Worm (Caenorhabditis elegans) whole organism, L4 larva: ENCODE measurements around the gene F54F7.6.

Experiments
- F37D6.2 ChIP-seq: sonication (generic microtip); optimal IDR thresholded peaks from 2 replicates; lab custom pipeline; 2016; ENCODE audit warnings: mild to moderate bottlenecking, missing genetic modification characterization, missing compliant biosample characterization
- F44E2.7 ChIP-seq: fragments of 200-800 bp; sonication (Bioruptor generic); IDR thresholded peaks from 2 replicates; pipeline ENCODE4 v2.1.2; 2022; ENCODE audit warnings: missing genetic modification characterization, missing compliant biosample characterization
- F49E8.2 ChIP-seq: sonication (generic microtip); optimal IDR thresholded peaks from 2 replicates; lab custom pipeline; 2016; ENCODE audit warnings: missing compliant biosample characterization, mild to moderate bottlenecking, missing genetic modification characterization, borderline replicate concordance
- T20F7.1 ChIP-seq: fragments of 200-800 bp; sonication (Bioruptor generic); optimal IDR thresholded peaks from 2 replicates; lab custom pipeline; 2018; ENCODE audit warnings: mild to moderate bottlenecking, missing genetic modification characterization, missing compliant biosample characterization
- T26A8.4 ChIP-seq: fragments of 200-800 bp; sonication (Bioruptor generic); IDR thresholded peaks from 2 replicates; pipeline ENCODE4 v1.3.6; 2022; ENCODE audit warnings: missing genetic modification characterization, missing compliant biosample characterization
- Y48G9A.11 ChIP-seq: fragments of 200-800 bp; sonication (Bioruptor generic); IDR thresholded peaks from 2 replicates; pipeline ENCODE4 v1.3.6; 2022; ENCODE audit warnings: missing genetic modification reagents, missing genetic modification characterization, missing compliant biosample characterization
- Y75B8A.6 ChIP-seq: fragments of 200-800 bp; sonication (Bioruptor generic); IDR thresholded peaks from 2 replicates; pipeline ENCODE4 v1.3.6; 2022; ENCODE audit warnings: missing genetic modification reagents, missing genetic modification characterization, missing compliant biosample characterization
- ZK337.2 ChIP-seq: fragments of 200-800 bp; sonication (Bioruptor generic); IDR thresholded peaks from 2 replicates; pipeline ENCODE4 v1.3.6; 2022; ENCODE audit warnings: missing genetic modification reagents, missing genetic modification characterization, missing compliant biosample characterization
- aha-1 ChIP-seq: fragments of 150-350 bp; peaks from one replicate; lab custom pipeline; 2014; ENCODE audit warnings: missing biosample characterization, missing genetic modification characterization
- ama-1 ChIP-seq: fragments of 150-350 bp; optimal IDR thresholded peaks from 2 replicates; lab custom pipeline; 2014; ENCODE audit warnings: inconsistent platforms, mixed read lengths
- arid-1 ChIP-seq: fragments of 200-800 bp; sonication (Bioruptor generic); conservative IDR thresholded peaks from 2 replicates; pipeline ENCODE4 v1.3.6; 2022; ENCODE audit warnings: missing genetic modification reagents, missing genetic modification characterization, missing compliant biosample characterization
- ceh-20 ChIP-seq: fragments of 200-800 bp; sonication (Bioruptor generic); IDR thresholded peaks from 2 replicates; pipeline ENCODE4 v1.3.6; 2022; ENCODE audit warnings: missing genetic modification reagents, missing genetic modification characterization, missing compliant biosample characterization
- ceh-44 ChIP-seq: fragments of 200-800 bp; sonication (Bioruptor generic); IDR thresholded peaks from 2 replicates; pipeline ENCODE4 v1.3.6; 2022; ENCODE audit warnings: missing genetic modification reagents, missing genetic modification characterization, missing compliant biosample characterization
- cey-2 ChIP-seq: sonication (generic microtip); optimal IDR thresholded peaks from 3 replicates; lab custom pipeline; 2017; ENCODE audit warnings: missing genetic modification characterization, mild to moderate bottlenecking, missing compliant biosample characterization, antibody characterized with exemption, borderline replicate concordance; ENCODE audit not compliant: insufficient read depth
- ctbp-1 ChIP-seq: fragments of 200-800 bp; sonication (Bioruptor generic); IDR thresholded peaks from 2 replicates; pipeline ENCODE4 v1.3.6; 2022; ENCODE audit warnings: missing genetic modification reagents, missing genetic modification characterization, missing compliant biosample characterization
- daf-16 ChIP-seq, 3 experiments: sonication (generic microtip); optimal IDR thresholded peaks; 2 replicates each; lab custom pipeline; 2016 to 2017; ENCODE audit warnings: missing genetic modification characterization in 3 of 3, missing genetic modification reagents in 3 of 3, mild to moderate bottlenecking in 2 of 3, missing compliant biosample characterization in 2 of 3, missing biosample characterization in 1 of 3, moderate library complexity in 1 of 3
- daf-8 ChIP-seq: fragments of 200-800 bp; sonication (Bioruptor generic); IDR thresholded peaks from 2 replicates; pipeline ENCODE4 v1.3.6; 2022; ENCODE audit warnings: missing genetic modification characterization, missing compliant biosample characterization
- dmd-8 ChIP-seq: fragments of 200-800 bp; sonication (Bioruptor generic); IDR thresholded peaks from 2 replicates; pipeline ENCODE4 v1.3.6; 2022; ENCODE audit warnings: missing genetic modification characterization, missing compliant biosample characterization
- dmd-9 ChIP-seq: fragments of 200-800 bp; sonication (Bioruptor generic); IDR thresholded peaks from 2 replicates; pipeline ENCODE4 v1.3.6; 2022; ENCODE audit warnings: missing genetic modification reagents, missing genetic modification characterization, missing compliant biosample characterization
- egl-27 ChIP-seq: sonication (generic microtip); optimal IDR thresholded peaks from 3 replicates; lab custom pipeline; 2017; ENCODE audit warnings: missing biosample characterization, missing genetic modification reagents, missing genetic modification characterization
- fos-1 ChIP-seq: fragments of 150-350 bp; optimal IDR thresholded peaks from 2 replicates; lab custom pipeline; 2014; ENCODE audit warnings: missing biosample characterization, missing genetic modification characterization
- hlh-11 ChIP-seq: fragments of 200-800 bp; sonication (Bioruptor generic); optimal IDR thresholded peaks from 2 replicates; lab custom pipeline; 2018; ENCODE audit warnings: mild to moderate bottlenecking, missing genetic modification characterization, missing compliant biosample characterization
- hlh-30 ChIP-seq: sonication (generic microtip); optimal IDR thresholded peaks from 2 replicates; lab custom pipeline; 2017; ENCODE audit warnings: antibody characterized with exemption, mild to moderate bottlenecking, missing genetic modification characterization, missing compliant biosample characterization; ENCODE audit not compliant: insufficient read depth
- jun-1 ChIP-seq: fragments of 150-350 bp; optimal IDR thresholded peaks from 2 replicates; lab custom pipeline; 2014; ENCODE audit warnings: missing biosample characterization, missing genetic modification reagents, missing genetic modification characterization
- lim-7 ChIP-seq: fragments of 200-800 bp; sonication (Bioruptor generic); IDR thresholded peaks from 2 replicates; pipeline ENCODE4 v1.3.6; 2022; ENCODE audit warnings: missing genetic modification characterization, missing compliant biosample characterization
- lin-1 ChIP-seq: fragments of 200-800 bp; sonication (Bioruptor generic); IDR thresholded peaks from 2 replicates; pipeline ENCODE4 v1.3.6; 2022; ENCODE audit warnings: missing genetic modification reagents, missing genetic modification characterization, missing compliant biosample characterization
- lin-13 ChIP-seq: fragments of 150-350 bp; optimal IDR thresholded peaks from 2 replicates; lab custom pipeline; 2014; ENCODE audit warnings: missing biosample characterization, missing genetic modification reagents, missing genetic modification characterization
- lin-39 ChIP-seq: fragments of 150-350 bp; optimal IDR thresholded peaks from 2 replicates; lab custom pipeline; 2014; ENCODE audit warnings: missing biosample characterization, missing genetic modification reagents, missing genetic modification characterization
- lir-3 ChIP-seq: sonication (generic microtip); optimal IDR thresholded peaks from 2 replicates; lab custom pipeline; 2016; ENCODE audit warnings: mild to moderate bottlenecking, missing genetic modification characterization, missing compliant biosample characterization
- mdl-1 ChIP-seq, 2 experiments: fragments of 150-350 bp in 1 of 2; sonication (generic microtip) in 1 of 2; optimal IDR thresholded peaks; 2 replicates each; lab custom pipeline; 2014 to 2017; ENCODE audit warnings: missing biosample characterization in 2 of 2, missing genetic modification characterization in 2 of 2
- mdt-29 ChIP-seq: fragments of 200-800 bp; sonication (Bioruptor generic); IDR thresholded peaks from 2 replicates; pipeline ENCODE4 v1.3.6; 2022; ENCODE audit warnings: missing genetic modification reagents, missing genetic modification characterization, missing compliant biosample characterization
- mep-1 ChIP-seq: fragments of 150-350 bp; sonication (generic microtip); optimal IDR thresholded peaks from 3 replicates; lab custom pipeline; 2014; ENCODE audit warnings: missing biosample characterization, missing genetic modification characterization
- nhr-102 ChIP-seq: sonication (generic microtip); optimal IDR thresholded peaks from 2 replicates; lab custom pipeline; 2016; ENCODE audit warnings: mild to moderate bottlenecking, missing genetic modification characterization, moderate library complexity, missing compliant biosample characterization
- nhr-111 ChIP-seq: fragments of 200-800 bp; sonication (Bioruptor generic); optimal IDR thresholded peaks from 2 replicates; lab custom pipeline; 2018; ENCODE audit warnings: mild to moderate bottlenecking, missing genetic modification characterization, missing compliant biosample characterization
- nhr-25 ChIP-seq: sonication (generic microtip); optimal IDR thresholded peaks from 2 replicates; lab custom pipeline; 2017; ENCODE audit warnings: missing genetic modification characterization, mild to moderate bottlenecking, missing compliant biosample characterization, antibody characterized with exemption, moderate library complexity, borderline replicate concordance; ENCODE audit not compliant: insufficient read depth
- nhr-28 ChIP-seq: fragments of 150-350 bp; optimal IDR thresholded peaks from 2 replicates; lab custom pipeline; 2014; ENCODE audit warnings: missing biosample characterization, missing genetic modification characterization
- nhr-76 ChIP-seq: fragments of 150-350 bp; optimal IDR thresholded peaks from 2 replicates; lab custom pipeline; 2014; ENCODE audit warnings: missing biosample characterization, missing genetic modification characterization
- pqm-1 ChIP-seq: sonication (generic microtip); optimal IDR thresholded peaks from 2 replicates; lab custom pipeline; 2017; ENCODE audit warnings: missing biosample characterization, missing genetic modification characterization
- skn-1 ChIP-seq: fragments of 150-350 bp; optimal IDR thresholded peaks from 2 replicates; lab custom pipeline; 2014; ENCODE audit warnings: missing biosample characterization, missing genetic modification characterization
- tra-1 ChIP-seq: fragments of 200-800 bp; sonication (Bioruptor generic); IDR thresholded peaks from 2 replicates; pipeline ENCODE4 v1.3.6; 2022; ENCODE audit warnings: missing genetic modification reagents, missing genetic modification characterization, missing compliant biosample characterization
- unc-62 ChIP-seq, 3 experiments: fragments of 150-350 bp in 1 of 3; sonication (generic microtip); optimal IDR thresholded peaks in 2 of 3; peaks in 1 of 3; 1 replicate in 1 of 3; 2 replicates in 2 of 3; lab custom pipeline; 2014 to 2017; ENCODE audit warnings: missing biosample characterization in 3 of 3, missing genetic modification characterization in 3 of 3, missing genetic modification reagents in 3 of 3, missing genotype in 1 of 3
- zip-11 ChIP-seq: fragments of 200-800 bp; sonication (Bioruptor generic); IDR thresholded peaks from 2 replicates; pipeline ENCODE4 v1.3.6; 2022; ENCODE audit warnings: missing genetic modification characterization, missing compliant biosample characterization
- ztf-11 ChIP-seq: fragments of 150-350 bp; optimal IDR thresholded peaks from 2 replicates; lab custom pipeline; 2014; ENCODE audit warnings: missing biosample characterization, missing genetic modification characterization

The F54F7.6 gene

DNA sequence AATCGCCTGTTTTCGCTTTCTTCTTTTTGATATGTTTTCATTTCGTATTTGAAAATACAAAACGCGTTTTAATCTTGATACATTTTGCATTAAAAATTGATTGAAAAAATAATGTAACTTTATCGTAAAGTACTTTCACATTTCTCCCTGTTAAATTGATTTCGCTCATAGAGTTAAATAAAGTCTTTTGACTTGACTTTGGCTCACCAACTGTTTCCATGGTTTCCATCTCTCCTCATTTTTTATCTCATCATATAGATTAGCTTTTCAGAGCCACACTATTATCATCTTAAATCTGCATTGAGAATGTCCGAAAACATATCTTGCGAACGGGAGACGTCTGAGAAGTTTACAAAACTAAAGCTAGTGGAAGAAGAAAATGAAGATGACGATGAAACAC lies 1.9 kb upstream of the F54F7.6 start, which contains the start of gene F54F7.10:
F54F7.10 (plus strand) TSS at position 301 of the 400 bp plus-strand sequence.
- TF ChIP-seq ctbp-1 (GFP tag; lab: Robert Waterston, UW): no peak
- no peak for TF ChIP-seq fos-1 (tag; lab: Kevin White, UChicago)
- no peak for TF ChIP-seq Y48G9A.11
- TF ChIP-seq Y75B8A.6 (GFP tag; lab: Robert Waterston, UW): no peak
- TF ChIP-seq mep-1: no peak
- TF ChIP-seq mdt-29 (GFP tag; lab: Robert Waterston, UW): no peak
- TF ChIP-seq F44E2.7 (GFP tag; lab: Robert Waterston, UW): no peak
- TF ChIP-seq ztf-11 (tag; lab: Kevin White, UChicago): no peak
- TF ChIP-seq ceh-20 (GFP tag; lab: Robert Waterston, UW): no peak
- TF ChIP-seq hlh-11: no peak
- no peak for TF ChIP-seq ama-1 (lab: Kevin White, UChicago)
- TF ChIP-seq pqm-1 (tag; lab: Kevin White, UChicago): no peak
- no peak for TF ChIP-seq daf-8

DNA sequence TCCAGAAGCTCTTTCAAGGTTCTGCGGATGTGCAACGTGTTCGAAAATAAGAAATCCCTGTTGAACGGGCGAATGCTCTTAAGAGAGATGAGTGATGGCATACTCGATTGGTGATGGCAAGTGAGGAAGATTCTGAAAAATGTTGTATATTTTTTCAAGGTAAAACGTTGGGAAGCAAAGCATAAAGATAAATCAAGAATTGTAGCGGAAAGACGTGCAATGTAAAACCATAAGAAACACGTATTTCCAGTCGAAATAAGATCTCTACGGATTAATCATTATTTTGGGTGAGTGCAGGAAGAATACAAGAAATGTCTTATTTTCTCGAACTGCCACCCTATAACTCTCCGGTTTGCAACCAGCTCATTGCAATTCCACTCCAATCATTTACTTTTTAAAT lies 4.1 kb downstream of the F54F7.6 start, which contains the start of gene dot-1.2:
dot-1.2 (minus strand) TSS at position 101 of the 400 bp plus-strand sequence.
- TF ChIP-seq unc-62 (GFP tag; optimal IDR thresholded peaks at IDR 0.05 in 1 of 2; lab: Kevin White, UChicago) (peak in 1 of 2 experiments; percentile 43), unc-62 (tag; optimal IDR thresholded peaks at IDR 0.05; lab: Kevin White, UChicago) (no peak), F37D6.2 (tag; lab: Kevin White, UChicago) (no peak), daf-16 (GFP tag; optimal IDR thresholded peaks at IDR 0.05; lab: Kevin White, UChicago) (no peak), daf-16 (tag; optimal IDR thresholded peaks at IDR 0.05; lab: Kevin White, UChicago) (no peak)
- TF ChIP-seq, all 104 proteins: peak for 1

DNA sequence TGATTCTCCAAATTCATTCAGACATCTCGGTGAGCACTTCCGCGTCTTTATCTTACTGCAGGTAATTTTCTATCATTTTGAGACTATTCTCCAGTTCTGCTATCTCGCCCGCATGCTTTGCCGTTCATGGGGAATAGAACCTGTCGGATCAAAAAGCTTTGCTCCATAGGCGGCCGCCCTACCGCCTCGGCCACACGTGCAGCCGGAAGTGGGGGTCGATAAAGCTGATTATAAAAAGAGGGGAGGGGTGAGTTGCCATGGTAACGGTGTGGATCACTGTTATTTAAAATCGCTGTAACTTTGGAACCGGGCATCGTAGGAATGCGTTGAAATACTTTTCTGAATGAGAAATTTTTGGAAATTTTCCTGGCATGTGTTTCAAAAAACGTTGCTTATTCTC lies 5.2 kb downstream of the F54F7.6 start:
- TF ChIP-seq aha-1 (tag; lab: Kevin White, UChicago): peak; percentile 13
- 0 out of 2 replicates have a peak, but pooled peaks have one; percentile 27 for TF ChIP-seq ceh-44 (GFP tag; lab: Robert Waterston, UW)
- no peak for TF ChIP-seq ceh-20 (GFP tag; lab: Robert Waterston, UW)
- peak; percentile 47; the same call in 1 of the 2 replicates for TF ChIP-seq tra-1 (GFP tag; lab: Robert Waterston, UW)

DNA sequence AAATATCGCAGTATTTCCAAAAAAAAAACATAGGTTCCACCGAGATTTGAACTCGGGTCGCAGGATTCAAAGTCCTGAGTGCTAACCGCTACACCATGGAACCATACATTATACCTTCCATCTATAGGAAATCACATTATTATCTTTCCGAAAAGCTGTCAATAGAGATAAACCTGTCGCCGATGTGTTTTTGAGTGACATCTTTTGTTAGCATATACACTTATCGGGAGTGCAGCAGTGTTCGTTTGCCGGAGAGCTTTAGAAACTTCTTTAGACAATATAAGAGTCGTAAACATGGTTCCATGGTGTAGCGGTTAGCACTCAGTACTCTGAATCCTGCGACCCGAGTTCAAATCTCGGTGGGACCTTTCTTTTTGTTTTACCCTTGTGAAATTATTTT lies 7.0 kb downstream of the F54F7.6 start:
- TF ChIP-seq nhr-28 (tag; lab: Kevin White, UChicago): no peak
- no peak for TF ChIP-seq mdl-1 (tag; optimal IDR thresholded peaks at IDR 0.05; lab: Kevin White, UChicago)
- TF ChIP-seq hlh-30 (tag; lab: Kevin White, UChicago): no peak
- peak; percentile 76; the same call in 1 of the 2 replicates for TF ChIP-seq lim-7
- TF ChIP-seq dmd-8 (GFP tag; lab: Robert Waterston, UW): 0 out of 2 replicates have a peak, but pooled peaks have one; percentile 61
- no peak for TF ChIP-seq lin-13 (GFP tag; lab: Kevin White, UChicago)
- no peak for TF ChIP-seq ZK337.2 (GFP tag; lab: Robert Waterston, UW)
- no peak for TF ChIP-seq jun-1 (tag; lab: Kevin White, UChicago)
- TF ChIP-seq ceh-20 (GFP tag; lab: Robert Waterston, UW): no peak
- TF ChIP-seq egl-27: no peak
- no peak for TF ChIP-seq skn-1 (tag; lab: Kevin White, UChicago)
- TF ChIP-seq nhr-111 (GFP tag; lab: Kevin White, UChicago): peak; percentile 27
- no peak for TF ChIP-seq cey-2 (tag; lab: Kevin White, UChicago)
- no peak for TF ChIP-seq lin-39 (tag; lab: Kevin White, UChicago)
- TF ChIP-seq lin-1 (GFP tag; lab: Robert Waterston, UW): peak; percentile 30; the same call in 1 of the 2 replicates
- TF ChIP-seq T26A8.4 (GFP tag; lab: Robert Waterston, UW): no peak
- TF ChIP-seq dmd-9 (GFP tag; lab: Robert Waterston, UW): 0 out of 2 replicates have a peak, but pooled peaks have one; percentile 44
- TF ChIP-seq lir-3 (tag; lab: Kevin White, UChicago): no peak
- TF ChIP-seq ceh-44 (GFP tag; lab: Robert Waterston, UW): 0 out of 2 replicates have a peak, but pooled peaks have one; percentile 26
- no peak for TF ChIP-seq nhr-25 (tag; lab: Kevin White, UChicago)
- no peak for TF ChIP-seq T20F7.1 (GFP tag; lab: Kevin White, UChicago)
- TF ChIP-seq daf-8: no peak
- TF ChIP-seq zip-11 (GFP tag; lab: Robert Waterston, UW): no peak; the same call in 1 of the 2 replicates
- TF ChIP-seq arid-1 (GFP tag; lab: Robert Waterston, UW): peak; percentile 63
- no peak for TF ChIP-seq pqm-1 (tag; lab: Kevin White, UChicago)
- TF ChIP-seq nhr-76 (tag; lab: Kevin White, UChicago): no peak
- TF ChIP-seq F49E8.2 (tag; lab: Kevin White, UChicago): no peak
- TF ChIP-seq F44E2.7 (GFP tag; lab: Robert Waterston, UW): no peak
- no peak for TF ChIP-seq aha-1 (tag; lab: Kevin White, UChicago)
- TF ChIP-seq nhr-102: no peak
